Worm (Caenorhabditis elegans) whole organism, L3 larva: ENCODE measurements around the gene F44A6.3.

Source experiments
- R02D3.7 ChIP-seq: fragments of 150-350 bp; optimal IDR thresholded peaks from 2 replicates; lab custom pipeline; 2014; ENCODE audit warnings: missing biosample characterization, missing genetic modification characterization
- ceh-82 ChIP-seq: fragments of 150-350 bp; optimal IDR thresholded peaks from 2 replicates; lab custom pipeline; 2014; ENCODE audit warnings: missing biosample characterization, missing genetic modification characterization
- elt-3 ChIP-seq, 3 experiments: fragments of 150-350 bp in 1 of 3; sonication (generic microtip) in 2 of 3; optimal IDR thresholded peaks; 2 replicates in 2 of 3; 4 replicates in 1 of 3; lab custom pipeline; 2014 to 2017; ENCODE audit warnings: missing biosample characterization in 3 of 3, missing genetic modification characterization in 3 of 3
- nhr-12 ChIP-seq: fragments of 150-350 bp; optimal IDR thresholded peaks from 2 replicates; lab custom pipeline; 2014; ENCODE audit warnings: missing biosample characterization, missing genetic modification characterization
- nhr-23 ChIP-seq: fragments of 150-350 bp; optimal IDR thresholded peaks from 2 replicates; lab custom pipeline; 2014; ENCODE audit warnings: missing biosample characterization, missing genetic modification reagents, missing genetic modification characterization
- nhr-28 ChIP-seq: fragments of 150-350 bp; optimal IDR thresholded peaks from 2 replicates; lab custom pipeline; 2014; ENCODE audit warnings: missing biosample characterization, missing genetic modification characterization
- snpc-4 ChIP-seq: fragments of 150-350 bp; optimal IDR thresholded peaks from 2 replicates; lab custom pipeline; 2014; ENCODE audit warnings: missing biosample characterization, missing genetic modification characterization

- TF ChIP-seq nhr-23 = no peak
- no peak for TF ChIP-seq nhr-12 (tag; lab: Kevin White, UChicago)
- TF ChIP-seq elt-3 (tag; optimal IDR thresholded peaks at IDR 0.05; lab: Kevin White, UChicago) = no peak
- no peak for TF ChIP-seq ceh-82
- TF ChIP-seq nhr-28 = no peak
- no peak for TF ChIP-seq R02D3.7 (tag; lab: Kevin White, UChicago)
- TF ChIP-seq snpc-4 (tag; lab: Kevin White, UChicago) = no peak
Measured at ce11 chrX:10189805-10190204, 22.8 kb upstream of the F44A6.3 start.
